Fruit fly (Drosophila melanogaster) whole organism, embryonic: ENCODE results near the gene Root.

Experiments used
- Antp ChIP-seq: fragments of 200-800 bp; sonication (Bioruptor generic); optimal IDR thresholded peaks from 3 replicates; lab custom pipeline; 2016; ENCODE audit warnings: missing biosample characterization, missing genetic modification characterization
- Asciz ChIP-seq: fragments of 200-800 bp; sonication (Bioruptor generic); optimal IDR thresholded peaks from 2 replicates; lab custom pipeline; 2017; ENCODE audit warnings: missing biosample characterization, mild to moderate bottlenecking, missing genetic modification characterization, missing genetic modification reagents
- Blimp-1 ChIP-seq: fragments of 200-800 bp; sonication (Bioruptor generic); optimal IDR thresholded peaks from 3 replicates; lab custom pipeline; 2018; ENCODE audit warnings: missing biosample characterization, missing genetic modification characterization, mild to moderate bottlenecking, moderate library complexity, missing genetic modification reagents
- CG10147 ChIP-seq: fragments of 200-800 bp; sonication (Bioruptor generic); optimal IDR thresholded peaks from 2 replicates; lab custom pipeline; 2019; ENCODE audit warnings: missing biosample characterization, mild to moderate bottlenecking, missing genetic modification characterization, moderate library complexity
- CG10654 ChIP-seq: fragments of 200-800 bp; sonication (Bioruptor generic); optimal IDR thresholded peaks from 2 replicates; lab custom pipeline; 2016; ENCODE audit warnings: missing biosample characterization, missing genetic modification characterization
- CG11696 ChIP-seq: fragments of 200-800 bp; sonication (Bioruptor generic); IDR thresholded peaks from 2 replicates; pipeline ENCODE4 v1.3.6; 2022; ENCODE audit warnings: missing biosample characterization, missing genetic modification characterization
- CG12155 ChIP-seq: fragments of 200-800 bp; sonication (Bioruptor generic); optimal IDR thresholded peaks from 3 replicates; lab custom pipeline; 2016; ENCODE audit warnings: missing biosample characterization, missing genetic modification characterization
- CG14860 ChIP-seq: fragments of 200-800 bp; sonication (Bioruptor generic); IDR thresholded peaks from 3 replicates; pipeline ENCODE4 v1.3.6; 2022; ENCODE audit warnings: missing biosample characterization, missing genetic modification characterization; ENCODE audit not compliant: partially characterized antibody
- CG1603 ChIP-seq: fragments of 200-800 bp; sonication (Bioruptor generic); optimal IDR thresholded peaks from 2 replicates; lab custom pipeline; 2019; ENCODE audit warnings: missing biosample characterization, mild to moderate bottlenecking, missing genetic modification characterization, moderate library complexity
- CG17568 ChIP-seq: fragments of 200-800 bp; sonication (Bioruptor generic); optimal IDR thresholded peaks from 2 replicates; lab custom pipeline; 2018; ENCODE audit warnings: missing biosample characterization, mild to moderate bottlenecking, missing genetic modification characterization, moderate library complexity
- CG17829 ChIP-seq: fragments of 200-800 bp; optimal IDR thresholded peaks from 2 replicates; lab custom pipeline; 2019; ENCODE audit warnings: missing biosample characterization, mild to moderate bottlenecking, missing genetic modification characterization, moderate library complexity
- CG30403 ChIP-seq: fragments of 200-800 bp; sonication (Bioruptor generic); optimal IDR thresholded peaks from 3 replicates; lab custom pipeline; 2016; ENCODE audit warnings: missing biosample characterization, missing genetic modification characterization
- CG4617 ChIP-seq: fragments of 200-800 bp; sonication (Bioruptor generic); optimal IDR thresholded peaks from 3 replicates; lab custom pipeline; 2016; ENCODE audit warnings: missing biosample characterization, missing genetic modification characterization, borderline replicate concordance
- CG4820 ChIP-seq: fragments of 200-800 bp; sonication (Bioruptor generic); optimal IDR thresholded peaks from 3 replicates; lab custom pipeline; 2016; ENCODE audit warnings: missing biosample characterization, missing genetic modification characterization
- CG6254 ChIP-seq: fragments of 200-800 bp; sonication (Bioruptor generic); optimal IDR thresholded peaks from 3 replicates; lab custom pipeline; 2017; ENCODE audit warnings: mild to moderate bottlenecking, missing biosample characterization, missing genetic modification reagents, missing genetic modification characterization
- CG6272 ChIP-seq: fragments of 200-800 bp; sonication (Bioruptor generic); IDR thresholded peaks from 2 replicates; pipeline ENCODE4 v1.3.6; 2022; ENCODE audit warnings: missing biosample characterization, missing genetic modification characterization
- CG7357 ChIP-seq: fragments of 200-800 bp; sonication (Bioruptor generic); IDR thresholded peaks from 3 replicates; pipeline ENCODE4 v1.3.6; 2022; ENCODE audit warnings: missing biosample characterization, missing genetic modification characterization
- CG7556 ChIP-seq: fragments of 200-800 bp; sonication (Bioruptor generic); optimal IDR thresholded peaks from 2 replicates; lab custom pipeline; 2017; ENCODE audit warnings: missing biosample characterization, mild to moderate bottlenecking, missing genetic modification characterization
- CG7963 ChIP-seq: fragments of 200-800 bp; sonication (Bioruptor generic); IDR thresholded peaks from 3 replicates; pipeline ENCODE4 v1.3.6; 2022; ENCODE audit warnings: missing biosample characterization, missing genetic modification characterization; ENCODE audit not compliant: partially characterized antibody
- CG8359 ChIP-seq: fragments of 200-800 bp; sonication (Bioruptor generic); optimal IDR thresholded peaks from 2 replicates; lab custom pipeline; 2017; ENCODE audit warnings: missing biosample characterization, mild to moderate bottlenecking, missing genetic modification characterization, borderline replicate concordance
- CHES-1-like ChIP-seq: fragments of 200-800 bp; sonication (Bioruptor generic); optimal IDR thresholded peaks from 2 replicates; lab custom pipeline; 2016; ENCODE audit warnings: missing biosample characterization, missing genetic modification characterization
- CrebB ChIP-seq: fragments of 200-800 bp; sonication (Bioruptor generic); optimal IDR thresholded peaks from 3 replicates; lab custom pipeline; 2018; ENCODE audit warnings: missing biosample characterization, mild to moderate bottlenecking, missing genetic modification characterization
- D19B ChIP-seq: fragments of 200-800 bp; sonication (Bioruptor generic); optimal IDR thresholded peaks from 2 replicates; lab custom pipeline; 2017; ENCODE audit warnings: missing biosample characterization, mild to moderate bottlenecking, missing genetic modification characterization
- Dp ChIP-seq: fragments of 200-800 bp; sonication (Bioruptor generic); optimal IDR thresholded peaks from 2 replicates; lab custom pipeline; 2018; ENCODE audit warnings: missing biosample characterization, mild to moderate bottlenecking, missing genetic modification characterization, moderate library complexity
- Dref ChIP-seq: fragments of 200-800 bp; sonication (Bioruptor generic); IDR thresholded peaks from 2 replicates; pipeline ENCODE4 v1.3.6; 2022; ENCODE audit warnings: missing biosample characterization, missing genetic modification characterization
- E2f1 ChIP-seq: fragments of 200-800 bp; sonication (Bioruptor generic); IDR thresholded peaks from 2 replicates; pipeline ENCODE4 v1.3.6; 2022; ENCODE audit warnings: missing biosample characterization, missing genetic modification characterization
- Fer1 ChIP-seq: fragments of 200-800 bp; sonication (Bioruptor generic); optimal IDR thresholded peaks from 2 replicates; lab custom pipeline; 2017; ENCODE audit warnings: missing biosample characterization, mild to moderate bottlenecking, missing genetic modification characterization
- Fer2 ChIP-seq: fragments of 200-800 bp; sonication (Bioruptor generic); optimal IDR thresholded peaks from 2 replicates; lab custom pipeline; 2018; ENCODE audit warnings: missing biosample characterization, mild to moderate bottlenecking, missing genetic modification characterization, moderate library complexity
- Gsc ChIP-seq: fragments of 200-800 bp; sonication (Bioruptor generic); IDR thresholded peaks from 2 replicates; pipeline ENCODE4 v1.3.6; 2022; ENCODE audit warnings: missing biosample characterization, missing genetic modification characterization
- HmgZ ChIP-seq: fragments of 200-800 bp; sonication (Bioruptor generic); optimal IDR thresholded peaks from 2 replicates; lab custom pipeline; 2018; ENCODE audit warnings: missing biosample characterization, mild to moderate bottlenecking, missing genetic modification characterization
- Hr51 ChIP-seq, 2 experiments: fragments of 200-800 bp; sonication (Bioruptor generic); optimal IDR thresholded peaks; 2 replicates in 1 of 2; 3 replicates in 1 of 2; lab custom pipeline; 2016 to 2018; ENCODE audit warnings: missing biosample characterization in 2 of 2, missing genetic modification characterization in 2 of 2, mild to moderate bottlenecking in 1 of 2, moderate library complexity in 1 of 2
- Hr78 ChIP-seq, 2 experiments: fragments of 200-800 bp in 1 of 2; fragments of >200 bp in 1 of 2; sonication (Bioruptor generic) in 1 of 2; optimal IDR thresholded peaks; 2 replicates each; lab custom pipeline; 2017 to 2019; ENCODE audit warnings: missing biosample characterization in 2 of 2, missing genetic modification characterization in 2 of 2, mild to moderate bottlenecking in 1 of 2, moderate library complexity in 1 of 2
- Hsf ChIP-seq: fragments of 200-800 bp; sonication (Bioruptor generic); optimal IDR thresholded peaks from 3 replicates; lab custom pipeline; 2016; ENCODE audit warnings: missing biosample characterization, missing genetic modification characterization
- Neu2 ChIP-seq: fragments of 200-800 bp; sonication (Bioruptor generic); optimal IDR thresholded peaks from 3 replicates; lab custom pipeline; 2016; ENCODE audit warnings: missing biosample characterization, missing genetic modification characterization, borderline replicate concordance
- Stat92E ChIP-seq, 3 experiments: fragments of >200 bp in 2 of 3; fragments of 200-800 bp in 1 of 3; sonication (Bioruptor generic) in 1 of 3; optimal IDR thresholded peaks; 2 replicates each; lab custom pipeline; 2017 to 2019; ENCODE audit warnings: missing biosample characterization in 3 of 3, missing genetic modification characterization in 3 of 3, mild to moderate bottlenecking in 1 of 3, moderate library complexity in 1 of 3
- Vsx1 ChIP-seq: fragments of 200-800 bp; sonication (Bioruptor generic); optimal IDR thresholded peaks from 2 replicates; lab custom pipeline; 2017; ENCODE audit warnings: missing biosample characterization, mild to moderate bottlenecking, missing genetic modification characterization, missing genetic modification reagents
- ab ChIP-seq: fragments of 200-800 bp; sonication (Bioruptor generic); optimal IDR thresholded peaks from 2 replicates; lab custom pipeline; 2016; ENCODE audit warnings: missing biosample characterization, missing genetic modification characterization
- croc ChIP-seq: fragments of 200-800 bp; sonication (Bioruptor generic); conservative IDR thresholded peaks from 3 replicates; pipeline ENCODE4 v1.3.6; 2022; ENCODE audit warnings: missing biosample characterization, missing genetic modification characterization
- eve ChIP-seq, 2 experiments: fragments of >200 bp; optimal IDR thresholded peaks; 2 replicates each; lab custom pipeline; 2017; ENCODE audit warnings: missing biosample characterization in 2 of 2, missing genetic modification characterization in 2 of 2
- hb ChIP-seq: fragments of 200-800 bp; sonication (Bioruptor generic); IDR thresholded peaks from 3 replicates; pipeline ENCODE4 v1.3.6; 2022; ENCODE audit warnings: missing biosample characterization, missing genetic modification characterization; ENCODE audit not compliant: partially characterized antibody
- kah ChIP-seq: fragments of 200-800 bp; sonication (Bioruptor generic); optimal IDR thresholded peaks from 2 replicates; lab custom pipeline; 2018; ENCODE audit warnings: missing biosample characterization, mild to moderate bottlenecking, missing genetic modification characterization
- klu ChIP-seq: fragments of 200-800 bp; sonication (Bioruptor generic); IDR thresholded peaks from 2 replicates; pipeline ENCODE4 v1.3.6; 2022; ENCODE audit warnings: missing biosample characterization, missing genetic modification characterization
- onecut ChIP-seq: fragments of 200-800 bp; sonication (Bioruptor generic); IDR thresholded peaks from 2 replicates; pipeline ENCODE4 v1.3.6; 2022; ENCODE audit warnings: missing biosample characterization, missing genetic modification characterization
- pnt ChIP-seq: fragments of 200-800 bp; sonication (Bioruptor generic); optimal IDR thresholded peaks from 3 replicates; lab custom pipeline; 2016; ENCODE audit warnings: missing biosample characterization, missing genetic modification characterization
- salm ChIP-seq: fragments of 200-800 bp; sonication (Bioruptor generic); optimal IDR thresholded peaks from 2 replicates; lab custom pipeline; 2018; ENCODE audit warnings: missing biosample characterization, mild to moderate bottlenecking, missing genetic modification characterization
- slbo ChIP-seq: fragments of 200-800 bp; sonication (Bioruptor generic); IDR thresholded peaks from 2 replicates; pipeline ENCODE4 v1.3.6; 2022; ENCODE audit warnings: missing biosample characterization, missing genetic modification characterization
- trem ChIP-seq: fragments of 200-800 bp; optimal IDR thresholded peaks from 3 replicates; lab custom pipeline; 2019; ENCODE audit warnings: missing biosample characterization, mild to moderate bottlenecking, missing genetic modification characterization, moderate library complexity
- tx ChIP-seq: fragments of 200-800 bp; sonication (Bioruptor generic); optimal IDR thresholded peaks from 2 replicates; lab custom pipeline; 2016; ENCODE audit warnings: missing biosample characterization, missing genetic modification characterization
- unc-4 ChIP-seq: fragments of 200-800 bp; sonication (Bioruptor generic); IDR thresholded peaks from 2 replicates; pipeline ENCODE4 v1.3.6; 2022; ENCODE audit warnings: missing biosample characterization, missing genetic modification characterization; ENCODE audit not compliant: partially characterized antibody
- wek ChIP-seq: fragments of 200-800 bp; sonication (Bioruptor generic); optimal IDR thresholded peaks from 3 replicates; lab custom pipeline; 2018; ENCODE audit warnings: missing biosample characterization, mild to moderate bottlenecking, missing genetic modification characterization, moderate library complexity

Gene Root

DNA sequence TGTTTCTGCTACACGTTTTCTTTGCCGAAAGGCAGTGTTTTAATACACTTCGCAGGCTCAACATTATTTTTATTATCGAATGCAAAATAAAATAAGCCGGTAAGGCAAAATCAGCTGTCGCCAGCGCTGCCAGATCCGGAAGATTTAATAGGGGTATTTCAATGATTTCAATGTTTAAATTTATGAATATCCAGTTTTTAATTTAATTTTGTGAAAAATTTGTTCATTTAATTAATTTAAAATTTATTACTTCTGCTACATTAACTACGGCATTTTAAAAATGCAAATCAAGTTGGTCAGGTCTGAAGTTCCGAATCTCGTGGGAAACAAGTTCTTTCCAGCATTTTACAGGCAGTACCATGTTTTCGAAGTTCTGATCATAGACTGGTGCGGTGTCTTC, 35.8 kb downstream of the Root start, which contains the start of gene Slimp (continued):
- TF ChIP-seq CG6254 (GFP tag; lab: Kevin White, UChicago) (no peak), Antp (no peak), CG30403 (GFP tag; lab: Kevin White, UChicago) (peak; percentile 26), Gsc (no peak), Stat92E (GFP tag; optimal IDR thresholded peaks at IDR 0.05; lab: Kevin White, UChicago) (no peak), CG14860 (GFP tag; lab: Robert Waterston, UW) (no peak), pnt (no peak), Asciz (GFP tag; lab: Kevin White, UChicago) (no peak), Hr51 (GFP tag; optimal IDR thresholded peaks at IDR 0.05; lab: Kevin White, UChicago) (peak in 1 of 2 experiments; percentile 26), Hsf (GFP tag; lab: Kevin White, UChicago) (peak; percentile 7), onecut (GFP tag; lab: Robert Waterston, UW) (no peak), trem (tag; lab: Kevin White, UChicago) (peak; percentile 28), CrebB (tag; lab: Kevin White, UChicago) (no peak), CG17568 (GFP tag; lab: Kevin White, UChicago) (no peak), unc-4 (GFP tag; lab: Robert Waterston, UW) (no peak), CG4820 (no peak), Dp (GFP tag; lab: Kevin White, UChicago) (peak; percentile 29), wek (GFP tag; lab: Kevin White, UChicago) (peak; percentile 98), CG10147 (GFP tag; lab: Kevin White, UChicago) (peak; percentile 13), Dref (no peak), Hr78 (GFP tag; optimal IDR thresholded peaks at IDR 0.05; lab: Kevin White, UChicago) (no peak), Neu2 (GFP tag; lab: Kevin White, UChicago) (no peak), salm (tag; lab: Kevin White, UChicago) (no peak), CG7357 (GFP tag; lab: Robert Waterston, UW) (no peak), Fer1 (GFP tag; lab: Kevin White, UChicago) (peak; percentile 13), CG17829 (tag; lab: Kevin White, UChicago) (peak; percentile 13), kah (GFP tag; lab: Kevin White, UChicago) (no peak), CG1603 (tag; lab: Kevin White, UChicago) (no peak), E2f1 (GFP tag; lab: Robert Waterston, UW) (no peak), CG12155 (GFP tag; lab: Kevin White, UChicago) (peak; percentile 5), Vsx1 (no peak), D19B (GFP tag; lab: Kevin White, UChicago) (no peak), CG11696 (GFP tag; lab: Robert Waterston, UW) (no peak), CG4617 (GFP tag; lab: Kevin White, UChicago) (peak; percentile 11), CG10654 (GFP tag; lab: Kevin White, UChicago) (no peak), croc (no peak), CHES-1-like (GFP tag; lab: Kevin White, UChicago) (peak; percentile 2), ab (GFP tag; lab: Kevin White, UChicago) (no peak), slbo (GFP tag; lab: Robert Waterston, UW) (peak; percentile 29; the same call in 1 of the 2 replicates), HmgZ (peak; percentile 9), tx (GFP tag; lab: Kevin White, UChicago) (no peak), Fer2 (tag; lab: Kevin White, UChicago) (no peak), CG8359 (no peak), klu (GFP tag; lab: Robert Waterston, UW) (no peak), CG6272 (GFP tag; lab: Robert Waterston, UW) (no peak), hb (GFP tag; lab: Robert Waterston, UW) (no peak), CG7556 (no peak), Blimp-1 (GFP tag; lab: Kevin White, UChicago) (peak; percentile 6), eve (GFP tag; optimal IDR thresholded peaks at IDR 0.05; lab: Kevin White, UChicago) (no peak), CG7963 (GFP tag; lab: Robert Waterston, UW) (no peak)
